Worm (Caenorhabditis elegans): ENCODE measurements around the gene F27B3.8.

F27B3.8 gene

ce11 chrIII:6612282-6612681, 32.8 kb downstream of the F27B3.8 start, which contains the start of gene ctsa-4.2:
ctsa-4.2 (plus strand) TSS chrIII:6612528.
- TF ChIP-seq ceh-13 (GFP tag; optimal IDR thresholded peaks at IDR 0.05) (no peak), B0310.2 (tag; optimal IDR thresholded peaks at IDR 0.05) (no peak), scrt-1 (GFP tag; IDR thresholded peaks at IDR 0.05) (no peak), hmbx-1 (tag; optimal IDR thresholded peaks at IDR 0.05) (no peak), hnd-1 (tag; optimal IDR thresholded peaks at IDR 0.05) (no peak), tbx-37 (GFP tag; conservative IDR thresholded peaks at IDR 0.05) (no peak), tbx-11 (GFP tag; IDR thresholded peaks at IDR 0.05) (no peak), ama-1 (optimal IDR thresholded peaks at IDR 0.05) (no peak), tra-4 (tag; optimal IDR thresholded peaks at IDR 0.05) (no peak), F13C5.2 (tag; optimal IDR thresholded peaks at IDR 0.05) (no peak), sea-1 (GFP tag; conservative IDR thresholded peaks at IDR 0.05) (no peak), hmg-4 (GFP tag; optimal IDR thresholded peaks at IDR 0.05) (no peak), ceh-36 (tag; optimal IDR thresholded peaks at IDR 0.05) (no peak), ets-7 (tag; optimal IDR thresholded peaks at IDR 0.05) (no peak), pes-1 (GFP tag; IDR thresholded peaks at IDR 0.05) (no peak), aly-1 (tag; optimal IDR thresholded peaks at IDR 0.05) (no peak), flt-1 (GFP tag; IDR thresholded peaks at IDR 0.05) (no peak)

DNA sequence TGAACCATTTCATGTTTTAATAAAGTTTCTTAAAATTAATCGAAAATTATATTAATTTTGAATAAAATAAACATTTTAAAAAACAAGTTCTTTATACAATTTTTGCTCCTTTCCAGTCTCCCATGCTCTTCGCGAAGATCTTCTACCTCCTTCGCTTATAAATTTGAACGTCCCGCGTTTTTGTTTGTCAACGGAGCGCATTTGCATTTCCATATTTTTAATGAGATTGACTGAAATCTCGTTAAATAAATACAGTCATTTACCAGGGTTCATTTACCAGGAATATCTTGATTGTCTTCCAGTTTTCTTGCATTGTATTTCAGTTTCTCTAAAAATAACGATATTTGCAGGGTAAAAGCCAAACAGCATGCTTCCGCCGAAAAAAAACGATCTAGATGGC, 35.6 kb downstream of the F27B3.8 start, which contains the start of gene cmtr-2:
Gene cmtr-2, plus strand, starts transcription at position 351 of the 400 bp plus-strand sequence.
- peak; percentile 11 for TF ChIP-seq F13C5.2 (tag; optimal IDR thresholded peaks at IDR 0.05)
- no peak for TF ChIP-seq scrt-1 (GFP tag; IDR thresholded peaks at IDR 0.05)

ce11 chrIII:6619952-6620351, 40.5 kb downstream of the F27B3.8 start, which contains the start of gene C13B9.2:
C13B9.2 (plus strand) TSS chrIII:6620252.
- TF ChIP-seq tbx-11 (GFP tag; IDR thresholded peaks at IDR 0.05) (no peak), aly-1 (tag; optimal IDR thresholded peaks at IDR 0.05) (no peak), B0310.2 (tag; optimal IDR thresholded peaks at IDR 0.05) (no peak), ama-1 (optimal IDR thresholded peaks at IDR 0.05) (no peak), hnd-1 (tag; optimal IDR thresholded peaks at IDR 0.05) (no peak), flt-1 (GFP tag; IDR thresholded peaks at IDR 0.05) (no peak), pes-1 (GFP tag; IDR thresholded peaks at IDR 0.05) (no peak), hmg-4 (GFP tag; optimal IDR thresholded peaks at IDR 0.05) (no peak), scrt-1 (GFP tag; IDR thresholded peaks at IDR 0.05) (no peak), tbx-37 (GFP tag; conservative IDR thresholded peaks at IDR 0.05) (no peak), ceh-13 (GFP tag; optimal IDR thresholded peaks at IDR 0.05) (no peak)

DNA sequence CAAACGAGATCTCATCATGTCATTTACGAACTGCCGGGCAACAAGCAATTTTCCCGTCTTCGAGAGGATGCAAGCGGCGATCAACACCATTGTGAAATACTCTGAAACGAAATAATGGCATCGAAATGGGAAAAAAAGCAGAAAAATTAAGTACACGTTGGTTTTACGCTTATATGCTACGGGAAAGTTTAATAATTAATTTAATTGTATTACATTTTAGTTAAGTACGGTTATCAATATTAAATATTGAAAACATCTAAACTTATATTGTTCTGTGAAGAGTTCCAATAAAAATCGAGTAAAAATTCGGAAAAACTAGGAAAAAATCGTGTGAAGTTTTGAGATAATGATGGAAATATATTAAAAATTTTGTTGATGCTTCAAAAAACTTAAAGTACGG, 45.4 kb downstream of the F27B3.8 start, which contains the start of gene copd-1:
Gene copd-1, minus strand, starts transcription at position 101 of the 400 bp plus-strand sequence.
- no peak for TF ChIP-seq ets-7 (tag; optimal IDR thresholded peaks at IDR 0.05)
- TF ChIP-seq pes-1 (GFP tag; IDR thresholded peaks at IDR 0.05): no peak
- no peak for TF ChIP-seq ceh-36 (tag; optimal IDR thresholded peaks at IDR 0.05)
- no peak for TF ChIP-seq tbx-11 (GFP tag; IDR thresholded peaks at IDR 0.05)
- TF ChIP-seq sea-1 (GFP tag; conservative IDR thresholded peaks at IDR 0.05): no peak
- TF ChIP-seq scrt-1 (GFP tag; IDR thresholded peaks at IDR 0.05): no peak
- TF ChIP-seq hnd-1 (tag; optimal IDR thresholded peaks at IDR 0.05): no peak
- TF ChIP-seq flt-1 (GFP tag; IDR thresholded peaks at IDR 0.05): no peak
- no peak for TF ChIP-seq aly-1 (tag; optimal IDR thresholded peaks at IDR 0.05)
- no peak for TF ChIP-seq B0310.2 (tag; optimal IDR thresholded peaks at IDR 0.05)
- no peak for TF ChIP-seq F13C5.2 (tag; optimal IDR thresholded peaks at IDR 0.05)

- TF ChIP-seq hmbx-1 (tag; optimal IDR thresholded peaks at IDR 0.05) (no peak), B0310.2 (tag; optimal IDR thresholded peaks at IDR 0.05) (no peak), flt-1 (GFP tag; IDR thresholded peaks at IDR 0.05) (no peak), ets-7 (tag; optimal IDR thresholded peaks at IDR 0.05) (no peak), tbx-37 (GFP tag; conservative IDR thresholded peaks at IDR 0.05) (no peak), ceh-13 (GFP tag; optimal IDR thresholded peaks at IDR 0.05) (no peak), tbx-11 (GFP tag; IDR thresholded peaks at IDR 0.05) (no peak), hmg-4 (GFP tag; optimal IDR thresholded peaks at IDR 0.05) (no peak), F13C5.2 (tag; optimal IDR thresholded peaks at IDR 0.05) (no peak)
Observed at ce11 chrIII:6625317-6625716, 45.8 kb downstream of the F27B3.8 start.

Data from whole organism, early embryonic.